Worm (Caenorhabditis elegans): ENCODE data around the gene let-19.

DNA sequence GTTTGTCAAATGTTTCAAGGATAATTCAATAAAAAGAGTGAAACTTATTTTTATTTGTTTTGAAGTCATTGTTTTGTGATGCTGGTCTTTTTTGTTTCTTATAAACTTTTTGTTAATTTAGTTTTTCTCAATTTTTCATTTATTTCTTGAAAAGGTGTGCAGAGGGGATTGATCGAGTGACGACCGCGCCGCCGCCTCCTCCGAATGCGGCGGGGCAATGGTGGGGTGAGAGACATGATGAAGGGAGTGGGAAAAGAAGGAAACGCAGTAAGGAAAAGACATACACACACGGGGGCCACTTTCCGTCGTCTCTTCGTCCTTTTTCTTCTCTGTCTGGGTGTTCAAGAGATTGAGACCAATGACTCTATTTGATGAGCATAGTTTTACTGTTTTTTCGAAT, 1.4 kb upstream of the let-19 start:
- no peak for TF ChIP-seq dao-5 (tag; optimal IDR thresholded peaks at IDR 0.05)
- TF ChIP-seq him-1 (tag; optimal IDR thresholded peaks at IDR 0.05), result no peak
- TF ChIP-seq W03F9.2 (tag; optimal IDR thresholded peaks at IDR 0.05), result no peak
